Worm (Caenorhabditis elegans) whole organism, L1 larva: ENCODE results near the gene C31C9.7.

ENCODE experiments used
- C04F5.9 ChIP-seq: sonication (generic microtip); optimal IDR thresholded peaks from 2 replicates; lab custom pipeline; 2016; ENCODE audit warnings: missing genetic modification characterization, missing compliant biosample characterization
- ceh-63 ChIP-seq: fragments of 200-800 bp; sonication (Bioruptor generic); optimal IDR thresholded peaks from 2 replicates; lab custom pipeline; 2018; ENCODE audit warnings: mild to moderate bottlenecking, missing genetic modification characterization, missing compliant biosample characterization
- ceh-90 ChIP-seq: sonication (generic microtip); optimal IDR thresholded peaks from 2 replicates; lab custom pipeline; 2016; ENCODE audit warnings: missing genetic modification characterization, missing compliant biosample characterization
- dsc-1 ChIP-seq: sonication (generic microtip); optimal IDR thresholded peaks from 2 replicates; lab custom pipeline; 2016; ENCODE audit warnings: mild to moderate bottlenecking, missing genetic modification characterization, missing compliant biosample characterization
- egl-13 ChIP-seq: sonication (generic microtip); optimal IDR thresholded peaks from 2 replicates; lab custom pipeline; 2016; ENCODE audit warnings: missing genotype, missing genetic modification reagents, missing genetic modification characterization, missing compliant biosample characterization
- elt-2 ChIP-seq: sonication (generic microtip); optimal IDR thresholded peaks from 2 replicates; lab custom pipeline; 2016; ENCODE audit warnings: missing genetic modification characterization, mild to moderate bottlenecking, inconsistent platforms, missing compliant biosample characterization, missing genetic modification reagents
- ets-5 ChIP-seq: fragments of 200-800 bp; sonication (Bioruptor generic); IDR thresholded peaks from 2 replicates; pipeline ENCODE4 v1.3.6; 2022; ENCODE audit warnings: missing genetic modification characterization, missing compliant biosample characterization
- jun-1 ChIP-seq: fragments of 150-350 bp; optimal IDR thresholded peaks from 2 replicates; lab custom pipeline; 2014; ENCODE audit warnings: missing biosample characterization, missing genetic modification reagents, missing genetic modification characterization
- lin-14 ChIP-seq: fragments of 200-800 bp; sonication (Bioruptor generic); optimal IDR thresholded peaks from 2 replicates; lab custom pipeline; 2018; ENCODE audit warnings: mild to moderate bottlenecking, missing genetic modification characterization, moderate library complexity, missing compliant biosample characterization
- lin-35 ChIP-seq, 2 experiments: fragments of 150-350 bp; optimal IDR thresholded peaks; 2 replicates each; lab custom pipeline; 2014; ENCODE audit warnings: missing biosample characterization in 2 of 2, missing genetic modification characterization in 2 of 2, missing genetic modification reagents in 2 of 2
- lin-39 ChIP-seq: fragments of 150-350 bp; optimal IDR thresholded peaks from 2 replicates; lab custom pipeline; 2014; ENCODE audit warnings: missing biosample characterization, missing genetic modification reagents, missing genetic modification characterization
- lsy-2 ChIP-seq, 2 experiments: fragments of 150-350 bp; optimal IDR thresholded peaks; 2 replicates each; lab custom pipeline; 2014; ENCODE audit warnings: missing biosample characterization in 2 of 2, missing genetic modification characterization in 2 of 2
- mdl-1 ChIP-seq, 2 experiments: fragments of 150-350 bp; optimal IDR thresholded peaks; 2 replicates each; lab custom pipeline; 2014 to 2017; ENCODE audit warnings: missing biosample characterization in 2 of 2, missing genetic modification characterization in 2 of 2, inconsistent platforms in 1 of 2
- nhr-11 ChIP-seq: fragments of 150-350 bp; optimal IDR thresholded peaks from 2 replicates; lab custom pipeline; 2014; ENCODE audit warnings: missing biosample characterization, missing genetic modification characterization
- nhr-20 ChIP-seq: sonication (generic microtip); optimal IDR thresholded peaks from 2 replicates; lab custom pipeline; 2016; ENCODE audit warnings: mild to moderate bottlenecking, missing genetic modification characterization, missing compliant biosample characterization
- nhr-28 ChIP-seq: fragments of 150-350 bp; optimal IDR thresholded peaks from 2 replicates; lab custom pipeline; 2014; ENCODE audit warnings: missing biosample characterization, missing genetic modification characterization
- nhr-90 ChIP-seq: sonication (generic microtip); optimal IDR thresholded peaks from 2 replicates; lab custom pipeline; 2016; ENCODE audit warnings: mild to moderate bottlenecking, missing genetic modification characterization, missing compliant biosample characterization; ENCODE audit not compliant: poor library complexity
- unc-130 ChIP-seq: fragments of 150-350 bp; optimal IDR thresholded peaks from 2 replicates; lab custom pipeline; 2017; ENCODE audit warnings: missing biosample characterization, missing genetic modification characterization, inconsistent platforms
- zip-4 ChIP-seq: fragments of 200-800 bp; sonication (Bioruptor generic); optimal IDR thresholded peaks from 2 replicates; lab custom pipeline; 2018; ENCODE audit warnings: mild to moderate bottlenecking, missing genetic modification characterization, moderate library complexity, missing compliant biosample characterization

C31C9.7 gene

DNA sequence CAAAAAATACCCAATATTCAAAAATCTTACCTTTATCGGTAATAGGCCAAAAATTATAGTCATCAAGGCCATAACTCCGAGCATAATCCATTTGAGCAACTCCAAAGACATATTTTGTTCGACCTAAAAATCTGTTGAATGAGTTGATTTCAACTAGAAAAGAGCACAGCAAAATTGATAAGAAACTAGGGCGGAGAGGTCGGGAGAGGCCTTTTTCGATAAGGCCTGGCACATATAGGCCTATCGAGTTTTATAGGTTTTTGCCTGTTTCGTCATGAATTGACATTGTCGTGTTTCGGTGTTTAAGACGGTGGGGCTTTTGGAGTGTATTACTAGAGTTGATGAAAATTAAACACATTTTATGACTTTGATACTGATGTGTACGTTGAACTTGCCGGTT lies 46.8 kb downstream of the C31C9.7 start, which contains the start of gene zipt-2.3:
Gene zipt-2.3 (minus strand): TSS at position 147 of the 400 bp plus-strand sequence.
- no peak for TF ChIP-seq zip-4 (GFP tag; lab: Kevin White, UChicago)
- TF ChIP-seq lin-14 (GFP tag; lab: Kevin White, UChicago) = no peak
- peak; percentile 56 for TF ChIP-seq elt-2

- TF ChIP-seq lin-35 (GFP tag; optimal IDR thresholded peaks at IDR 0.05; lab: Kevin White, UChicago) (no peak), jun-1 (no peak), lin-39 (no peak), nhr-11 (tag; lab: Kevin White, UChicago) (no peak), ets-5 (GFP tag; lab: Robert Waterston, UW) (no peak), lsy-2 (tag; optimal IDR thresholded peaks at IDR 0.05; lab: Kevin White, UChicago) (no peak), C04F5.9 (tag; lab: Kevin White, UChicago) (no peak), mdl-1 (tag; optimal IDR thresholded peaks at IDR 0.05; lab: Kevin White, UChicago) (no peak), unc-130 (tag; lab: Kevin White, UChicago) (no peak), nhr-28 (tag; lab: Kevin White, UChicago) (no peak), egl-13 (no peak), nhr-90 (tag; lab: Kevin White, UChicago) (no peak), ceh-90 (tag; lab: Kevin White, UChicago) (no peak), nhr-20 (tag; lab: Kevin White, UChicago) (no peak), dsc-1 (no peak), ceh-63 (GFP tag; lab: Kevin White, UChicago) (no peak)
- TF ChIP-seq, all 84 proteins: peak for 0
These were observed 48.8 kb downstream of the C31C9.7 start for ce11 chrII:13717393-13718367.
